Worm (Caenorhabditis elegans) whole organism, late embryonic: ENCODE results near the gene nep-5.

Source experiments
- C08G9.2 ChIP-seq: sonication (generic microtip); optimal IDR thresholded peaks from 2 replicates; lab custom pipeline; 2016; ENCODE audit warnings: mild to moderate bottlenecking, missing genetic modification characterization, moderate library complexity, missing compliant biosample characterization
- K02D7.2 ChIP-seq: sonication (generic microtip); optimal IDR thresholded peaks from 2 replicates; lab custom pipeline; 2017; ENCODE audit warnings: mild to moderate bottlenecking, missing genetic modification characterization, missing compliant biosample characterization
- Y22D7AL.16 ChIP-seq: sonication (generic microtip); optimal IDR thresholded peaks from 2 replicates; lab custom pipeline; 2016; ENCODE audit warnings: missing genetic modification characterization, missing compliant biosample characterization
- ahr-1 ChIP-seq: sonication (generic microtip); optimal IDR thresholded peaks from 2 replicates; lab custom pipeline; 2016; ENCODE audit warnings: missing genetic modification characterization, missing compliant biosample characterization
- ama-1 ChIP-seq: fragments of 150-350 bp; optimal IDR thresholded peaks from 2 replicates; lab custom pipeline; 2014
- ceh-18 ChIP-seq: sonication (generic microtip); optimal IDR thresholded peaks from 2 replicates; lab custom pipeline; 2016; ENCODE audit warnings: missing genetic modification characterization, missing compliant biosample characterization
- ceh-19 ChIP-seq: fragments of 200-800 bp; sonication (Bioruptor generic); optimal IDR thresholded peaks from 2 replicates; lab custom pipeline; 2018; ENCODE audit warnings: mild to moderate bottlenecking, missing genetic modification characterization, missing compliant biosample characterization
- ceh-2 ChIP-seq: sonication (generic microtip); optimal IDR thresholded peaks from 2 replicates; lab custom pipeline; 2016; ENCODE audit warnings: missing genotype, missing genetic modification characterization, missing compliant biosample characterization
- ceh-24 ChIP-seq: sonication (generic microtip); optimal IDR thresholded peaks from 2 replicates; lab custom pipeline; 2016; ENCODE audit warnings: mild to moderate bottlenecking, missing genetic modification characterization, missing compliant biosample characterization
- ceh-30 ChIP-seq: fragments of 150-350 bp; optimal IDR thresholded peaks from 2 replicates; lab custom pipeline; 2014; ENCODE audit warnings: missing biosample characterization, missing genetic modification characterization
- ceh-31 ChIP-seq: sonication (generic microtip); optimal IDR thresholded peaks from 2 replicates; lab custom pipeline; 2016; ENCODE audit warnings: missing genetic modification characterization, missing compliant biosample characterization
- ceh-34 ChIP-seq: sonication (generic microtip); optimal IDR thresholded peaks from 2 replicates; lab custom pipeline; 2016; ENCODE audit warnings: mild to moderate bottlenecking, missing genetic modification characterization, missing compliant biosample characterization
- ceh-45 ChIP-seq: fragments of 200-800 bp; sonication (Bioruptor generic); IDR thresholded peaks from 2 replicates; pipeline ENCODE4 v1.3.6; 2022; ENCODE audit warnings: missing genetic modification reagents, missing genetic modification characterization, missing compliant biosample characterization
- ceh-6 ChIP-seq: fragments of 200-800 bp; sonication (Bioruptor generic); optimal IDR thresholded peaks from 2 replicates; lab custom pipeline; 2018; ENCODE audit warnings: mild to moderate bottlenecking, missing genetic modification characterization, missing compliant biosample characterization
- ceh-9 ChIP-seq: sonication (generic microtip); optimal IDR thresholded peaks from 2 replicates; lab custom pipeline; 2016; ENCODE audit warnings: mild to moderate bottlenecking, missing genetic modification characterization, inconsistent platforms, missing compliant biosample characterization
- elt-2 ChIP-seq: sonication (generic microtip); optimal IDR thresholded peaks from 2 replicates; lab custom pipeline; 2016; ENCODE audit warnings: missing genetic modification reagents, missing genetic modification characterization, missing compliant biosample characterization
- elt-4 ChIP-seq: sonication (generic microtip); optimal IDR thresholded peaks from 2 replicates; lab custom pipeline; 2016; ENCODE audit warnings: missing genetic modification characterization, missing compliant biosample characterization
- fax-1 ChIP-seq: sonication (generic microtip); optimal IDR thresholded peaks from 2 replicates; lab custom pipeline; 2016; ENCODE audit warnings: missing genotype, missing genetic modification characterization, missing compliant biosample characterization
- gmeb-2 ChIP-seq: sonication (generic microtip); optimal IDR thresholded peaks from 2 replicates; lab custom pipeline; 2016; ENCODE audit warnings: missing genetic modification characterization, inconsistent platforms, missing compliant biosample characterization
- hlh-13 ChIP-seq: fragments of 200-800 bp; sonication (Bioruptor generic); optimal IDR thresholded peaks from 2 replicates; lab custom pipeline; 2018; ENCODE audit warnings: mild to moderate bottlenecking, missing genetic modification characterization, missing compliant biosample characterization
- hlh-6 ChIP-seq: sonication (generic microtip); optimal IDR thresholded peaks from 2 replicates; lab custom pipeline; 2016; ENCODE audit warnings: missing genotype, missing genetic modification characterization, missing compliant biosample characterization
- lim-6 ChIP-seq: sonication (generic microtip); optimal IDR thresholded peaks from 2 replicates; lab custom pipeline; 2016; ENCODE audit warnings: missing genetic modification characterization, missing compliant biosample characterization
- madf-2 ChIP-seq: sonication (generic microtip); optimal IDR thresholded peaks from 2 replicates; lab custom pipeline; 2017; ENCODE audit warnings: missing genetic modification characterization, missing compliant biosample characterization
- npax-4 ChIP-seq: sonication (generic microtip); optimal IDR thresholded peaks from 2 replicates; lab custom pipeline; 2016; ENCODE audit warnings: missing genetic modification characterization, missing compliant biosample characterization
- pax-1 ChIP-seq: fragments of 150-350 bp; optimal IDR thresholded peaks from 2 replicates; lab custom pipeline; 2014; ENCODE audit warnings: missing biosample characterization, missing genetic modification characterization
- pha-4 ChIP-seq: fragments of 150-350 bp; optimal IDR thresholded peaks from 2 replicates; lab custom pipeline; 2018; ENCODE audit warnings: missing biosample characterization, missing genetic modification reagents, missing genetic modification characterization
- pros-1 ChIP-seq: fragments of 150-350 bp; optimal IDR thresholded peaks from 2 replicates; lab custom pipeline; 2014; ENCODE audit warnings: missing biosample characterization, missing genetic modification reagents, missing genetic modification characterization
- ref-2 ChIP-seq: sonication (generic microtip); optimal IDR thresholded peaks from 2 replicates; lab custom pipeline; 2016; ENCODE audit warnings: missing genetic modification characterization, missing compliant biosample characterization
- sdc-2 ChIP-seq: sonication (generic microtip); optimal IDR thresholded peaks from 2 replicates; lab custom pipeline; 2016; ENCODE audit warnings: missing genotype, missing genetic modification characterization, missing compliant biosample characterization
- sox-2 ChIP-seq: fragments of 200-800 bp; sonication (Bioruptor generic); IDR thresholded peaks from 2 replicates; pipeline ENCODE4 v1.3.6; 2022; ENCODE audit warnings: missing genetic modification reagents, missing genetic modification characterization, missing compliant biosample characterization
- syd-9 ChIP-seq: sonication (generic microtip); optimal IDR thresholded peaks from 2 replicates; lab custom pipeline; 2016; ENCODE audit warnings: mild to moderate bottlenecking, missing genetic modification characterization, moderate library complexity, missing compliant biosample characterization
- tbx-2 ChIP-seq: sonication (generic microtip); optimal IDR thresholded peaks from 2 replicates; lab custom pipeline; 2016; ENCODE audit warnings: missing genetic modification characterization, missing compliant biosample characterization
- tbx-7 ChIP-seq: sonication (generic microtip); optimal IDR thresholded peaks from 2 replicates; lab custom pipeline; 2016; ENCODE audit warnings: missing genotype, missing genetic modification characterization, missing compliant biosample characterization
- ttx-3 ChIP-seq: sonication (generic microtip); optimal IDR thresholded peaks from 2 replicates; lab custom pipeline; 2016; ENCODE audit warnings: missing genetic modification reagents, missing genetic modification characterization, missing compliant biosample characterization
- unc-3 ChIP-seq, 2 experiments: fragments of 200-800 bp in 1 of 2; sonication (Bioruptor generic) in 1 of 2; sonication (generic microtip) in 1 of 2; conservative IDR thresholded peaks in 1 of 2; optimal IDR thresholded peaks in 1 of 2; 2 replicates each; pipeline versions ENCODE4 v1.3.6 to Lab custom; 2016 to 2022; ENCODE audit warnings: missing compliant biosample characterization in 2 of 2, missing genetic modification characterization in 2 of 2, missing genetic modification reagents in 1 of 2
- unc-42 ChIP-seq: sonication (generic microtip); optimal IDR thresholded peaks from 2 replicates; lab custom pipeline; 2016; ENCODE audit warnings: missing genotype, missing genetic modification characterization, missing compliant biosample characterization
- zip-5 ChIP-seq: sonication (generic microtip); optimal IDR thresholded peaks from 2 replicates; lab custom pipeline; 2016; ENCODE audit warnings: missing genetic modification characterization, missing compliant biosample characterization
- ztf-16 ChIP-seq: sonication (generic microtip); optimal IDR thresholded peaks from 2 replicates; lab custom pipeline; 2017; ENCODE audit warnings: missing genetic modification characterization, missing compliant biosample characterization

nep-5 gene

DNA sequence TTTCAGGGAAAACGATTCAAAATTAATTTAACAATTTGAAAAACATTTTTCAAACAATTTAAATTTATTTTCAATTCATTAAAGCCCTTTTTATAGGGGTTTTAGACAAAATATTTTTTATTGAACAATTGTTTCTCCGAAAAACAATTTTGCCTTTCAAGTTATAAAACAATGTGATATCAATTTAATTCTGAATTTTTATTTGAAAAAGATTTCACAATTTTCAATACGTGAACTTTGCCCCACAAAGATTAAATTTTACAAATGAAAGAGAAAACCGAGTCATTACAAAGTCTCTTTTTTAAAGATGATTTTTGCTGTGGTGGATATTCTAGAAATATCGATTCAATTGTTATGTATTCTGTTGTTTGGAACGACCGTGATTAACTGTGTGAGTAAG is 31.0 kb downstream of the nep-5 start, which contains the start of gene ZK177.2:
ZK177.2 (plus strand) TSS at position 301 of the 400 bp plus-strand sequence.
- TF ChIP-seq ceh-9 (tag; lab: Kevin White, UChicago) (no peak), hlh-13 (GFP tag; lab: Kevin White, UChicago) (no peak), elt-2 (no peak), ceh-31 (no peak), unc-42 (no peak), elt-4 (tag; lab: Kevin White, UChicago) (no peak), sox-2 (GFP tag; lab: Robert Waterston, UW) (no peak), pros-1 (tag; lab: Kevin White, UChicago) (no peak), pax-1 (tag; lab: Kevin White, UChicago) (no peak), ref-2 (tag; lab: Kevin White, UChicago) (no peak), unc-3 (GFP tag; conservative IDR thresholded peaks at IDR 0.05; lab: Robert Waterston, UW) (no peak), unc-3 (tag; optimal IDR thresholded peaks at IDR 0.05; lab: Kevin White, UChicago) (no peak), hlh-6 (no peak), ceh-24 (tag; lab: Kevin White, UChicago) (no peak), ttx-3 (tag; lab: Kevin White, UChicago) (no peak), sdc-2 (tag; lab: Kevin White, UChicago) (no peak), lim-6 (tag; lab: Kevin White, UChicago) (no peak), tbx-7 (tag; lab: Kevin White, UChicago) (no peak)

ce11 chrII:5521411-5521810 is 33.5 kb downstream of the nep-5 start, which contains the start of gene ZK177.12:
ZK177.12 (plus strand) TSS chrII:5521711.
- TF ChIP-seq K02D7.2 (no peak), pax-1 (tag; lab: Kevin White, UChicago) (no peak), C08G9.2 (tag; lab: Kevin White, UChicago) (no peak), hlh-6 (no peak), madf-2 (tag; lab: Kevin White, UChicago) (no peak), ahr-1 (tag; lab: Kevin White, UChicago) (no peak), sox-2 (GFP tag; lab: Robert Waterston, UW) (no peak), tbx-2 (tag; lab: Kevin White, UChicago) (no peak), npax-4 (tag; lab: Kevin White, UChicago) (no peak), zip-5 (tag; lab: Kevin White, UChicago) (no peak), sdc-2 (tag; lab: Kevin White, UChicago) (no peak), elt-2 (no peak), fax-1 (no peak), ceh-2 (tag; lab: Kevin White, UChicago) (no peak), ztf-16 (tag; lab: Kevin White, UChicago) (no peak), pha-4 (tag; lab: Kevin White, UChicago) (no peak), ceh-6 (no peak)

ce11 chrII:5522637-5523036 is 34.7 kb downstream of the nep-5 start, which contains the start of gene ZK177.11:
ZK177.11 (plus strand) TSS chrII:5522937.
- TF ChIP-seq ttx-3 (tag; lab: Kevin White, UChicago): no peak
- no peak for TF ChIP-seq npax-4 (tag; lab: Kevin White, UChicago)
- TF ChIP-seq ceh-18 (tag; lab: Kevin White, UChicago): no peak
- TF ChIP-seq syd-9 (tag; lab: Kevin White, UChicago): no peak
- TF ChIP-seq elt-4 (tag; lab: Kevin White, UChicago): no peak
- no peak for TF ChIP-seq gmeb-2 (tag; lab: Kevin White, UChicago)
- TF ChIP-seq ama-1: no peak
- TF ChIP-seq ceh-45 (GFP tag; lab: Robert Waterston, UW): no peak
- TF ChIP-seq sdc-2 (tag; lab: Kevin White, UChicago): no peak
- no peak for TF ChIP-seq Y22D7AL.16 (tag; lab: Kevin White, UChicago)
- no peak for TF ChIP-seq madf-2 (tag; lab: Kevin White, UChicago)
- TF ChIP-seq ceh-30 (tag; lab: Kevin White, UChicago): no peak
- no peak for TF ChIP-seq unc-3 (GFP tag; conservative IDR thresholded peaks at IDR 0.05; lab: Robert Waterston, UW)
- no peak for TF ChIP-seq unc-3 (tag; optimal IDR thresholded peaks at IDR 0.05; lab: Kevin White, UChicago)
- no peak for TF ChIP-seq ceh-19
- TF ChIP-seq ztf-16 (tag; lab: Kevin White, UChicago): no peak
- TF ChIP-seq hlh-13 (GFP tag; lab: Kevin White, UChicago): no peak
- no peak for TF ChIP-seq ahr-1 (tag; lab: Kevin White, UChicago)
- TF ChIP-seq pha-4 (tag; lab: Kevin White, UChicago): no peak
- no peak for TF ChIP-seq ceh-34 (tag; lab: Kevin White, UChicago)
- no peak for TF ChIP-seq zip-5 (tag; lab: Kevin White, UChicago)
